Worm (Caenorhabditis elegans) whole organism, L2 larva: ENCODE data around the gene sri-24.
A peak's percentile ranks its signal among the peaks of the same experiment; 100 is the strongest.

Experiments used
- F13H6.1 ChIP-seq: sonication (generic microtip); optimal IDR thresholded peaks from 2 replicates; lab custom pipeline; 2016; ENCODE audit warnings: missing genetic modification characterization, missing compliant biosample characterization
- R02D3.7 ChIP-seq: fragments of 150-350 bp; optimal IDR thresholded peaks from 2 replicates; lab custom pipeline; 2014; ENCODE audit warnings: missing biosample characterization, missing genetic modification characterization
- ZK546.5 ChIP-seq: sonication (generic microtip); optimal IDR thresholded peaks from 2 replicates; lab custom pipeline; 2017; ENCODE audit warnings: missing biosample characterization, missing genetic modification characterization
- aly-2 ChIP-seq: fragments of 150-350 bp; optimal IDR thresholded peaks from 2 replicates; lab custom pipeline; 2014; ENCODE audit warnings: missing biosample characterization, missing genetic modification characterization
- ama-1 ChIP-seq: fragments of 150-350 bp; optimal IDR thresholded peaks from 2 replicates; lab custom pipeline; 2018; ENCODE audit warnings: inconsistent platforms
- blmp-1 ChIP-seq: sonication (generic microtip); optimal IDR thresholded peaks from 2 replicates; lab custom pipeline; 2017; ENCODE audit warnings: missing genetic modification characterization, mild to moderate bottlenecking, missing compliant biosample characterization, antibody characterized with exemption, moderate library complexity; ENCODE audit not compliant: insufficient read depth
- ceh-16 ChIP-seq: fragments of 150-350 bp; optimal IDR thresholded peaks from 2 replicates; lab custom pipeline; 2014; ENCODE audit warnings: missing biosample characterization, missing genetic modification characterization
- crh-2 ChIP-seq: sonication (generic microtip); optimal IDR thresholded peaks from 2 replicates; lab custom pipeline; 2017; ENCODE audit warnings: missing biosample characterization, missing genetic modification characterization
- dmd-4 ChIP-seq: sonication (generic microtip); optimal IDR thresholded peaks from 2 replicates; lab custom pipeline; 2017; ENCODE audit warnings: missing biosample characterization, missing genetic modification characterization
- egl-27 ChIP-seq: sonication (generic microtip); optimal IDR thresholded peaks from 3 replicates; lab custom pipeline; 2017; ENCODE audit warnings: missing biosample characterization, missing genetic modification reagents, missing genetic modification characterization
- elt-1 ChIP-seq: fragments of 150-350 bp; optimal IDR thresholded peaks from 2 replicates; lab custom pipeline; 2014; ENCODE audit warnings: missing biosample characterization, missing genetic modification characterization
- elt-3 ChIP-seq: sonication (generic microtip); optimal IDR thresholded peaks from 2 replicates; lab custom pipeline; 2017; ENCODE audit warnings: missing biosample characterization, missing genetic modification characterization
- fos-1 ChIP-seq: fragments of 150-350 bp; optimal IDR thresholded peaks from 2 replicates; lab custom pipeline; 2014; ENCODE audit warnings: missing biosample characterization, missing genetic modification characterization
- gmeb-1 ChIP-seq: fragments of 150-350 bp; optimal IDR thresholded peaks from 2 replicates; lab custom pipeline; 2014; ENCODE audit warnings: missing biosample characterization, missing genetic modification characterization
- lin-13 ChIP-seq: fragments of 150-350 bp; optimal IDR thresholded peaks from 2 replicates; lab custom pipeline; 2014; ENCODE audit warnings: missing biosample characterization, missing genetic modification reagents, missing genetic modification characterization
- lin-39 ChIP-seq: fragments of 150-350 bp; optimal IDR thresholded peaks from 2 replicates; lab custom pipeline; 2014; ENCODE audit warnings: missing biosample characterization, missing genetic modification reagents, missing genetic modification characterization
- mbf-1 ChIP-seq: sonication (generic microtip); optimal IDR thresholded peaks from 2 replicates; lab custom pipeline; 2017; ENCODE audit warnings: missing biosample characterization, missing genetic modification characterization
- mdl-1 ChIP-seq, 2 experiments: fragments of 150-350 bp in 1 of 2; sonication (generic microtip) in 1 of 2; optimal IDR thresholded peaks; 2 replicates each; lab custom pipeline; 2017; ENCODE audit warnings: missing biosample characterization in 2 of 2, missing genetic modification characterization in 2 of 2
- nhr-10 ChIP-seq: sonication (generic microtip); optimal IDR thresholded peaks from 2 replicates; lab custom pipeline; 2017; ENCODE audit warnings: missing biosample characterization, missing genetic modification characterization
- nhr-11 ChIP-seq: fragments of 150-350 bp; optimal IDR thresholded peaks from 2 replicates; lab custom pipeline; 2014; ENCODE audit warnings: missing biosample characterization, missing genetic modification characterization
- nhr-12 ChIP-seq: fragments of 150-350 bp; optimal IDR thresholded peaks from 2 replicates; lab custom pipeline; 2014; ENCODE audit warnings: missing biosample characterization, missing genetic modification characterization
- nhr-21 ChIP-seq: fragments of 150-350 bp; optimal IDR thresholded peaks from 2 replicates; lab custom pipeline; 2014; ENCODE audit warnings: missing biosample characterization, missing genetic modification characterization
- nhr-237 ChIP-seq: fragments of 150-350 bp; optimal IDR thresholded peaks from 2 replicates; lab custom pipeline; 2014; ENCODE audit warnings: missing biosample characterization, missing genetic modification characterization
- nhr-6 ChIP-seq: fragments of 150-350 bp; optimal IDR thresholded peaks from 2 replicates; lab custom pipeline; 2014; ENCODE audit warnings: missing biosample characterization, missing genetic modification characterization
- peb-1 ChIP-seq: fragments of 150-350 bp; optimal IDR thresholded peaks from 2 replicates; lab custom pipeline; 2014; ENCODE audit warnings: missing biosample characterization, missing genetic modification characterization
- sem-4 ChIP-seq: fragments of 150-350 bp; optimal IDR thresholded peaks from 2 replicates; lab custom pipeline; 2014; ENCODE audit warnings: missing biosample characterization, missing genetic modification reagents, missing genetic modification characterization
- sma-3 ChIP-seq: sonication (generic microtip); optimal IDR thresholded peaks from 2 replicates; lab custom pipeline; 2016; ENCODE audit warnings: missing genetic modification reagents, missing genetic modification characterization, missing compliant biosample characterization
- sma-9 ChIP-seq, 2 experiments: fragments of 150-350 bp in 1 of 2; sonication (generic microtip) in 1 of 2; optimal IDR thresholded peaks; 2 replicates each; lab custom pipeline; 2014 to 2016; ENCODE audit warnings: missing genetic modification characterization in 2 of 2, mild to moderate bottlenecking in 1 of 2, missing biosample characterization in 1 of 2, missing compliant biosample characterization in 1 of 2, missing genetic modification reagents in 1 of 2, moderate library complexity in 1 of 2
- unc-39 ChIP-seq: fragments of 150-350 bp; optimal IDR thresholded peaks from 2 replicates; lab custom pipeline; 2014; ENCODE audit warnings: missing biosample characterization, missing genetic modification characterization
- unc-55 ChIP-seq: fragments of 150-350 bp; sonication (generic microtip); optimal IDR thresholded peaks from 3 replicates; lab custom pipeline; 2014; ENCODE audit warnings: missing biosample characterization, missing genetic modification reagents, missing genetic modification characterization
- unc-62 ChIP-seq: fragments of 150-350 bp; optimal IDR thresholded peaks from 2 replicates; lab custom pipeline; 2014; ENCODE audit warnings: missing biosample characterization, missing genetic modification reagents, missing genetic modification characterization
- zag-1 ChIP-seq: fragments of 150-350 bp; optimal IDR thresholded peaks from 2 replicates; lab custom pipeline; 2014; ENCODE audit warnings: missing biosample characterization, missing genetic modification characterization
- ztf-1 ChIP-seq: fragments of 200-800 bp; sonication (Bioruptor generic); conservative IDR thresholded peaks from 2 replicates; pipeline ENCODE4 v1.3.6; 2022; ENCODE audit warnings: missing genetic modification characterization, missing compliant biosample characterization
- ztf-11 ChIP-seq: sonication (generic microtip); optimal IDR thresholded peaks from 2 replicates; lab custom pipeline; 2017; ENCODE audit warnings: missing biosample characterization, missing genetic modification characterization
- ztf-4 ChIP-seq: fragments of 150-350 bp; optimal IDR thresholded peaks from 2 replicates; lab custom pipeline; 2014; ENCODE audit warnings: missing biosample characterization, missing genetic modification characterization

sri-24 gene

DNA sequence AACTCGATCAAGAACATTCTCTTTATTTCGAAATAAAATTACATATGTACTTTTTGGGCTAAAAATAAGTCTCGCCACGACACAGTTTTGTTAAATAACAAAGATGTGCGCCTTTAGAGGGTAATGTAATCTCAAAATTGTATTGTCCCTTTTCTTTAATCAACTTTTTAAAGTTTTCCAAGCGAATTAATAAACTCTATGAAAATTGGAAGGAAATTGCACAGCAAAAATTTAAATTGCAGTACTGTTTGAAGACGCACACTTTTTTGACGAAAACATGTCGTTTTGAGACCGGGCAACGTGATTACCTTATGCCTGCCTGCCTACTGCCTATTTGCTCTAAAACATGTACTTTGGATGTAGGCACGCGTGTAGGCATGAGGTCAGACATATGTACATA, 20.0 kb upstream of the sri-24 start:
- no peak for TF ChIP-seq unc-55 (GFP tag; lab: Kevin White, UChicago)
- TF ChIP-seq peb-1 (tag; lab: Kevin White, UChicago), result no peak
- TF ChIP-seq lin-39 (tag; lab: Kevin White, UChicago), result no peak
- no peak for TF ChIP-seq nhr-21 (tag; lab: Kevin White, UChicago)
- TF ChIP-seq R02D3.7 (tag; lab: Kevin White, UChicago), result no peak
- TF ChIP-seq elt-1 (tag; lab: Kevin White, UChicago), result no peak
- no peak for TF ChIP-seq sem-4
- TF ChIP-seq sma-9 (GFP tag; optimal IDR thresholded peaks at IDR 0.05; lab: Kevin White, UChicago), result no peak
- TF ChIP-seq sma-9 (tag; optimal IDR thresholded peaks at IDR 0.05; lab: Kevin White, UChicago), result no peak
- TF ChIP-seq ZK546.5, result no peak
- TF ChIP-seq dmd-4 (tag; lab: Kevin White, UChicago), result no peak
- no peak for TF ChIP-seq ztf-4 (tag; lab: Kevin White, UChicago)
- TF ChIP-seq, all 48 proteins: peak for 0

DNA sequence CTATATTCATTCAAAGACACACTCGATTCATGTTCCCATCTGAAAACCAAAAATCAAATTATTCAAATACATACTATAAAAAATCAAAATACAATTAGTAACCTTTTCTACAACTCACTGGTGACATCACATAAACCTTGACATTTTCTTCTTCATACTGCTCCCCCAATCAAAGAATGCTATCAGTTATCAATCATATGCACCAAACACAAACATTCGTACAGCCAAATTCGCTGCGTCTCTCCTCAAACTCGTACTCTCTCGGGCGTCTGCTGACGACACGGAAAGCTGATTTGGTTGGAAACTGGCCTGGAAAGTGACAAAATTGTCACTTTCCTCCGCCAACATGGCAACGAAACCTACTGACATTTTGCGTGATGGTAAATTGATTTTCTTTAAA, 19.6 kb upstream of the sri-24 start, which contains the start of gene plc-2:
TSS of gene plc-2 (plus strand) at position 196 of the 400 bp plus-strand sequence.
- TF ChIP-seq F13H6.1 (tag; lab: Kevin White, UChicago), result no peak
- peak; percentile 18 for TF ChIP-seq crh-2 (tag; lab: Kevin White, UChicago)
- no peak for TF ChIP-seq mbf-1 (tag; lab: Kevin White, UChicago)
- no peak for TF ChIP-seq lin-39 (tag; lab: Kevin White, UChicago)
- TF ChIP-seq aly-2, result no peak
- TF ChIP-seq unc-62 (GFP tag; lab: Kevin White, UChicago), result no peak
- TF ChIP-seq sma-3, result no peak
- no peak for TF ChIP-seq ztf-11
- TF ChIP-seq nhr-21 (tag; lab: Kevin White, UChicago), result no peak
- no peak for TF ChIP-seq dmd-4 (tag; lab: Kevin White, UChicago)
- TF ChIP-seq fos-1, result peak; percentile 76
- no peak for TF ChIP-seq mdl-1 (tag; optimal IDR thresholded peaks at IDR 0.05; lab: Kevin White, UChicago)
- TF ChIP-seq, all 48 proteins: peak for 2

DNA sequence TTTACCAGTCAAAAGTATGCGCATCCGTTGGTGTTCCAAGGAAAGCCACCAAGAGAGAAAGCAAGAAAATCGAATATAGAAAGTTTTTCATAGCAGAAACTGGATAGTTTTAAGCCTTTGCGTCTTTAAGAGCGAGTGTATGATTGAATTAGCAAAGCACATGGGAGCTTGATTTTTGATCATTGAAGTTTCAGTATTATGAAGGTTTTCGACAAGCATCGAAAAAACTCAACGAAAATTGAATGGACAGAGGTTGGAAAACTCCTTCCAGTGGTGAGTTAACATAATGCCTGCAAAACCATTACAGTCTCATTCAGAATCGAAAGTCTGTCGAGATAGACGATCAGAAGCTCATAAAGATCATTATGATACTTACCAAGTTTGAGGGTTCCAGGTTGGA, 18.1 kb upstream of the sri-24 start, which contains the start of gene Y75B12B.13:
TSS of gene Y75B12B.13 (minus strand) at position 101 of the 400 bp plus-strand sequence.
- no peak for TF ChIP-seq nhr-21 (tag; lab: Kevin White, UChicago)
- no peak for TF ChIP-seq fos-1
- TF ChIP-seq ztf-1, result no peak
- TF ChIP-seq nhr-6, result no peak
- no peak for TF ChIP-seq elt-1 (tag; lab: Kevin White, UChicago)
- TF ChIP-seq ceh-16 (tag; lab: Kevin White, UChicago), result no peak
- no peak for TF ChIP-seq dmd-4 (tag; lab: Kevin White, UChicago)
- TF ChIP-seq nhr-11 (tag; lab: Kevin White, UChicago), result no peak
- TF ChIP-seq sma-9 (GFP tag; optimal IDR thresholded peaks at IDR 0.05; lab: Kevin White, UChicago), result no peak
- TF ChIP-seq sma-9 (tag; optimal IDR thresholded peaks at IDR 0.05; lab: Kevin White, UChicago), result no peak
- no peak for TF ChIP-seq blmp-1 (tag; lab: Kevin White, UChicago)
- TF ChIP-seq mdl-1 (tag; optimal IDR thresholded peaks at IDR 0.05; lab: Kevin White, UChicago), result no peak
- TF ChIP-seq zag-1 (tag; lab: Kevin White, UChicago), result no peak
- TF ChIP-seq ZK546.5, result no peak
- no peak for TF ChIP-seq lin-39 (tag; lab: Kevin White, UChicago)
- TF ChIP-seq ztf-4 (tag; lab: Kevin White, UChicago), result no peak
- no peak for TF ChIP-seq nhr-12 (tag; lab: Kevin White, UChicago)
- no peak for TF ChIP-seq gmeb-1
- no peak for TF ChIP-seq egl-27 (tag; lab: Kevin White, UChicago)
- no peak for TF ChIP-seq peb-1 (tag; lab: Kevin White, UChicago)

DNA sequence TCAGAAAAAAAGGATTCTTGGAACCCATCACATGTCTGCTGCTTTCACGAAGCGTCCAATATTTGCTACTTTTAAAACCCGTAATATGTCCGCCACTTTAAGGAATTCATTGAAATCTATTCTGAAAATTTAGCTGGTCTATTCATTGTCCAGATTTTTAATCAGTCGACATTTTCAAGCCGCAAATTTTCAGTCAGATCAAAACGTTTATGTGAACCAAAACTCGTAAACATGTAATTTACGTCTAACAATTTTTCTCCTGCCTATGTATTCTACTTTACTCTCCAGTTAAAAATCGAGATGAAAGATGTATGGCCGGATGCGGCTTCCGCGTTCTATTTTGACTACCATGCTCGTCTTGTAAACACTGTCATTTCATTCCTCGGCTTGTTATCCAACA, 14.0 kb upstream of the sri-24 start, which contains the start of gene srw-1:
TSS of gene srw-1 (plus strand) at position 301 of the 400 bp plus-strand sequence.
- TF ChIP-seq elt-3 (no peak), fos-1 (no peak), crh-2 (tag; lab: Kevin White, UChicago) (no peak), ztf-11 (no peak), sem-4 (no peak), F13H6.1 (tag; lab: Kevin White, UChicago) (no peak), unc-39 (tag; lab: Kevin White, UChicago) (no peak), ztf-1 (no peak), lin-13 (GFP tag; lab: Kevin White, UChicago) (no peak), nhr-10 (tag; lab: Kevin White, UChicago) (no peak), nhr-237 (tag; lab: Kevin White, UChicago) (no peak), ama-1 (no peak)
